Worm (Caenorhabditis elegans) whole organism, L4/young adult: ENCODE results near the gene exp-2.

Experiments
- W03F9.2 ChIP-seq: fragments of 150-350 bp; optimal IDR thresholded peaks from 2 replicates; lab custom pipeline; 2014; ENCODE audit warnings: missing biosample characterization, missing genetic modification characterization
- dao-5 ChIP-seq: sonication (generic microtip); optimal IDR thresholded peaks from 2 replicates; lab custom pipeline; 2016; ENCODE audit warnings: missing genotype, missing genetic modification characterization, moderate library complexity, missing compliant biosample characterization
- him-1 ChIP-seq: sonication (generic microtip); optimal IDR thresholded peaks from 2 replicates; lab custom pipeline; 2016; ENCODE audit warnings: missing genotype, missing genetic modification reagents, missing genetic modification characterization, missing compliant biosample characterization

The exp-2 gene

DNA sequence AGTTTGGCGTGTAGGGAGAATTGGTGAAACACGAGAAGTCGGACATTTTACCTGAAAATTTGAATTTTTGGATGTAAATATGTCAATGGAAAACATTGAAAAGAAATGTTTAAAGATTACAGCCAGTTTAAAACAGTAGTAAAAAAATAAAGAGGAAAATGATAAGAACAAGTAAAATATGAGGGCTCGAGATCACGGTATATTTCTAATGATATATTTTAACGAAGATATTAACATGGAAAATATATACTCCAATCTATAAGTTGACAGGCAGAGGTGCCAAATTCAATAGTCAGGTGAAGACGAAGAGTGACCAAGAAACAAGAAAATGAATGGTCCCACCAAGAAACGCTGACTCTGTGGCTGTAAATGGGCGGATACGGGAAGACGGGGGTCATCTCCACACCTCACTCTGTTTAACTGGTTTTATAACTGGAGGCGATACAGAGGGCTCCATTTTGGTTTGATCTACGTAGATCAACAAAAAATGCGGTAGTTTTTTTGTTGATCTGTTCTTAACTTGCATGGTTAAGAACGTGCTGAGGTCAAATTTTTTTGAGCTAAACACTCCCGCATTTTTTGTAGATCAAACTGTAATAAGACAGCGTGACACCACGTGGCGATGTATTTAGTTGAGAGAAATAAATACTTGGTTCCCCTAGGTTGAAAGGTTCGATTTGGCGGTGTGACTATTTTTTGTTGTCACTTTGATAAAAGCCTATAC is 10.9 kb upstream of the exp-2 start, which contains the start of gene ceh-49:
TSS of gene ceh-49 (minus strand) at position 51 of the 724 bp plus-strand sequence.
- TF ChIP-seq W03F9.2 (tag; lab: Kevin White, UChicago) (no peak), him-1 (no peak), dao-5 (no peak)

DNA sequence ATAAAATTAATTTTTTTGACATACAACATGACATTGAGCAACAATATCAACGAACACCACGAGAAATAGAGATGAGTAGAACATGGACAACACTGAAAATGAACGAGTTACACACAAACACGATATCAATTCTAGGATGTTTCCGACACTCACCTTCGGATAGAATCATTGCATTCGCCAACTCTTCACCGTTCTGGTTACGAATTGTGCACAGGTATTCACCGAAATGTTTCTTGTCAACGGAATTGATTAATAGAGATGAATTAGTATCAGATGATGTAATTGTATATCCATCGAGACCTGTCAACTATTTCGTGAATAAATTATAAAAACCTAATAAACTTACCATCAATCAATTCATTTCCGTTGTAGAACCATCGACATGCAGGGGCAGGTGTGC is 9.5 kb upstream of the exp-2 start:
- TF ChIP-seq W03F9.2 (tag; lab: Kevin White, UChicago) (no peak), dao-5 (no peak), him-1 (no peak)

DNA sequence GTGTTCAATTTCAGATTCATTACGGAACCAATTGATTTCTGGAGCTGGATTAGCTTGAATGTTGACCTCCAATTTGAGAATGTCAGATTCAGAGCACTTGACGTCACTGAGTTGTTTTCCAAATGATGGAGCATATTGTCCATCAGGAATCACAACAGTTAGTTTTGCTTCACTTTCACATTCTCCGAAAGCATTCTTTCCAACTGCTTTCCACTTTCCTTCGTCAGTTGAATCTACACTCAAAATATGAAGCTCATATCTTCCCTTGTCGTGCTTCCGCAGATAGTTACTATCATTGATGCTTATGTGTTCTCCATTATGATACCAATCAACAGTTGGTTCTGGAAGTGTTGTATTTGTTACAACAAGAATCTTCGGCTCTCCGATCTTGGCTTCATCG is 2.8 kb upstream of the exp-2 start:
- no peak for TF ChIP-seq W03F9.2 (tag; lab: Kevin White, UChicago)
- no peak for TF ChIP-seq him-1
- TF ChIP-seq dao-5, result no peak

ce11 chrV:6135428-6135827 is 4.2 kb downstream of the exp-2 start:
- TF ChIP-seq dao-5 (no peak), him-1 (no peak), W03F9.2 (tag; lab: Kevin White, UChicago) (no peak)

DNA sequence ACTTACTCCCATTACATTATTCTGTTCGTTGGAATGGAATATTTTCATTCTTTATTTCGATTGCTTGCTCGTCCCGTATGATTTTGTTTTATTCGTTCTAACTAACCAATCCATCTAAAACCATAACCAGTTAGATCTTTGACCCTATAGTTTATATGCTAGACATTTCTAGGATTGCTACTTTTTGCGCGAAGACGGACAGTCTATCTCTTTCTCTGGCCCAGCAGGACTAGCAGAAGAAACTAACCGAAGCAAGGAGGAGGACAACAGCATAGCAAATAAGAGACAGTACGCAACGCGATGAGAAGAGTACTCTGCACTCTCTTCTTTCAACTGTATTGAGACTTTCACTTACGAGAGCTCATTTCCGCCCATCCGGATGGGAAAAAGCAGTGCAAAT is 7.0 kb downstream of the exp-2 start:
- TF ChIP-seq W03F9.2 (tag; lab: Kevin White, UChicago) (no peak), him-1 (no peak), dao-5 (no peak)
